Fruit fly (Drosophila melanogaster) whole organism: ENCODE data around the gene Coq2.

Source experiments
- CG8478 ChIP-seq: fragments of >200 bp; optimal IDR thresholded peaks from 2 replicates; lab custom pipeline; 2018; ENCODE audit warnings: inconsistent platforms
- Dll ChIP-seq: fragments of >200 bp; optimal IDR thresholded peaks from 2 replicates; lab custom pipeline; 2017
- EcR ChIP-seq, 2 experiments: fragments of >200 bp; optimal IDR thresholded peaks; 2 replicates each; lab custom pipeline; 2017; ENCODE audit warnings: missing biosample characterization in 2 of 2, missing genetic modification characterization in 2 of 2, missing genetic modification reagents in 2 of 2
- pan ChIP-seq: fragments of >200 bp; optimal IDR thresholded peaks from 2 replicates; lab custom pipeline; 2017
- psq ChIP-seq: fragments of >200 bp; optimal IDR thresholded peaks from 2 replicates; lab custom pipeline; 2017
- usp ChIP-seq: fragments of >200 bp; optimal IDR thresholded peaks from 2 replicates; lab custom pipeline; 2017; ENCODE audit warnings: missing biosample characterization, missing genetic modification characterization, mixed read lengths

Coq2 gene

DNA sequence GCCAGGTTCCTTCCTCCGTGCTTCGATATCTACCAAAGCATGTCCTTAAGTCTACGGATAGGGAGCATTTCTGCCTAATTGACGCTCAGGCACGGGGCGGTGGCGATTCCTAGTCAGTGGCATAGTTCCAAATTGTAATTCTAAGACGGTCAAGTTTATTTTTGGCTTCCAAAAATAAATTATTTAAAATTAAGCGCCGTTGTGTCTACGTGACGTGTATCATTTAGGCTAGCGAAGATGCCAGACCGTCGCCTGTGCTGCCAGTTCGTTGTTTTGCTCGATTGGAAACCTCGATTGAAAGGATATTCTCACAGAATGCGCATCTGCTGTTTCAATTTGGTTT, 32.7 kb upstream of the Coq2 start:
- no peak for TF ChIP-seq EcR (GFP tag; optimal IDR thresholded peaks at IDR 0.05; lab: Kevin White, UChicago)
- TF ChIP-seq CG8478 (lab: Kevin White, UChicago), result no peak
- no peak for TF ChIP-seq psq (lab: Kevin White, UChicago)
- TF ChIP-seq Dll (lab: Kevin White, UChicago), result no peak
- TF ChIP-seq usp (GFP tag; lab: Kevin White, UChicago), result no peak
- TF ChIP-seq pan, result no peak

DNA sequence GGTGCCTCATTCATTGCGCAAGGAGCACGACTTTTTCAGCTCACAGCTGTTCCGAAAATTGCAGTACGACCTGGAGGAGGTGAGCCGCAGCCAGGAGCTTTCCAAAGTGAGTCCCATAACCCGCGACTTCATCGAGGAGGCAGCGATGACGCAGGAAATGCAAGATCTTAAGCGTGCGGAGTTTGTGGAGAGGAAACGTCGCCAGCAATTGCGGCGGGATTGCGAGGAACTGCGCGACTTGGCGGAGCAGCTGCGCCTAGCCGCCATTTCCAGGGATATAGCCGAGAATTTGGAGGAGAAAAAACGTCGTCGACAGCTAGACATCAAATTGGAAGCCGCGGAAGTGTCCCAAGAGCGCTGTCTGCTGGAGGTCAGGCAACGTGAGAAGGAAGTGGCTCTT, 31.5 kb upstream of the Coq2 start:
- no peak for TF ChIP-seq Dll (lab: Kevin White, UChicago)
- no peak for TF ChIP-seq pan
- TF ChIP-seq EcR (GFP tag; optimal IDR thresholded peaks at IDR 0.05; lab: Kevin White, UChicago), result no peak
- no peak for TF ChIP-seq CG8478 (lab: Kevin White, UChicago)
- TF ChIP-seq usp (GFP tag; lab: Kevin White, UChicago), result no peak
- no peak for TF ChIP-seq psq (lab: Kevin White, UChicago)

DNA sequence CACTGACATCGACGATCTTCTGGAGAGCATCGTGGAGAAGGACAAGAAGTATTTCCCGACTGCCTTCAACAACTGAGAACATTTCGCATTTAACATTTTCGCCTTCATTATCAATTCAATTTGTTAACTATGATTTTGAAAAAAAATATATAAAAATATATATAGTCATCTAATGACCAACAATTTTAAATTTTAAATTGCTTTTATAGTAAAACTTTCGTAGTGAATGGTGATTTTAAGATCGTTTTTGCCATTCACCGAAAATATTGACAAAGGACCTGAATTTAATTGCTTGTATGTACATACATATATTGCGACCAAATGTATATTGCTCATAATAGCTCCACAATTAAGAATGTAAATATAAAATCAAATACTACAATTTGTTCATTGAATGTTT, 30.9 kb upstream of the Coq2 start, which contains the start of gene CG7352:
Gene CG7352 (plus strand): TSS at position 301 of the 400 bp plus-strand sequence.
- no peak for TF ChIP-seq CG8478 (lab: Kevin White, UChicago)
- TF ChIP-seq usp (GFP tag; lab: Kevin White, UChicago), result no peak
- no peak for TF ChIP-seq psq (lab: Kevin White, UChicago)
- TF ChIP-seq Dll (lab: Kevin White, UChicago), result no peak

DNA sequence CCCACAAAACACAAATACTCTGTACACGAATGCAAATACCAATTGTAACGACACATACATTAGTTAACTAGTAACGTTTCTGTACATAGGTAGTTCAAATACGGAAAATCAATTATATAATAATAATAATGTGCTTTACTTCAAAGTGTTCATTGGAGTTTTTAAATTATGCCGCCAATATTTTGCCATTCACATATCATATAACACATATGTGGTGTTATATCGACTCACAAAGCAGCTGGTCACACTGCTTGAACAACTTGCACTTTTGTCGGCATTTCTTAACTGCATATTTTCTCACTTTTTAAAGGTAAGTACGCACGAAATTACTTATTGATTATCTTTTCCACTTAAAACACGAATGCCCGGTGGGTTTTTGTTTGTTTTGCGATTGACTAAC, 27.8 kb upstream of the Coq2 start, which contains the start of gene DppIII:
Gene DppIII (plus strand): TSS at position 227 of the 400 bp plus-strand sequence.
- TF ChIP-seq EcR (GFP tag; optimal IDR thresholded peaks at IDR 0.05; lab: Kevin White, UChicago) (no peak), Dll (lab: Kevin White, UChicago) (no peak), usp (GFP tag; lab: Kevin White, UChicago) (no peak), pan (no peak), psq (lab: Kevin White, UChicago) (no peak), CG8478 (lab: Kevin White, UChicago) (no peak)

DNA sequence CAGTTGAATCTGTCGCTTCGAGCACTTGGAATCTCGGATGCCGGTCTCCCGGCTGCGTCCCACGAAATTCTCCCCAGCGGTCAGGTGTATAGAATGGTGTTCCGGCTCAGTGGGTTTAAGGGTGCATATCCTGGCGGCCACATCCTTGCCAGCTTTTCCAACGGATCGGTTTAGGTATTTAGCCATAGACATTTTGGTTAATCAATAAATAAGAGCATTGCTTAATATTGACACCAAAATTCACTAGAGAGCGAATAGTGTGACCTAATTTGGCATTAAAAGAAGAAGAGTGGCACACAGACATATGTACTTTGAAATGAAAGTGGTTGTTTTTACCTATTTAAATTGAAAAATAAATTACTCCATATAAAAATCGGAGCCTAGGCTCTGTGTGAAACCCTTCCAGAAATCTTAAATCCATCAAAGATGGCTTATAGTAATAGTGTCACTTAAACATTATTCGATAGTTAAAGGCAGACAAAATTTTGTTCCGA, 27.0 kb upstream of the Coq2 start, which contains the start of the genes PNKP and COX7AL:
Gene PNKP (minus strand): TSS at position 266 of the 494 bp plus-strand sequence.
Gene COX7AL (plus strand): TSS at position 419 of the 494 bp plus-strand sequence.
- TF ChIP-seq pan, result no peak
- no peak for TF ChIP-seq CG8478 (lab: Kevin White, UChicago)
- TF ChIP-seq usp (GFP tag; lab: Kevin White, UChicago), result no peak
- no peak for TF ChIP-seq EcR (GFP tag; optimal IDR thresholded peaks at IDR 0.05; lab: Kevin White, UChicago)
- TF ChIP-seq Dll (lab: Kevin White, UChicago), result no peak
- no peak for TF ChIP-seq psq (lab: Kevin White, UChicago)

DNA sequence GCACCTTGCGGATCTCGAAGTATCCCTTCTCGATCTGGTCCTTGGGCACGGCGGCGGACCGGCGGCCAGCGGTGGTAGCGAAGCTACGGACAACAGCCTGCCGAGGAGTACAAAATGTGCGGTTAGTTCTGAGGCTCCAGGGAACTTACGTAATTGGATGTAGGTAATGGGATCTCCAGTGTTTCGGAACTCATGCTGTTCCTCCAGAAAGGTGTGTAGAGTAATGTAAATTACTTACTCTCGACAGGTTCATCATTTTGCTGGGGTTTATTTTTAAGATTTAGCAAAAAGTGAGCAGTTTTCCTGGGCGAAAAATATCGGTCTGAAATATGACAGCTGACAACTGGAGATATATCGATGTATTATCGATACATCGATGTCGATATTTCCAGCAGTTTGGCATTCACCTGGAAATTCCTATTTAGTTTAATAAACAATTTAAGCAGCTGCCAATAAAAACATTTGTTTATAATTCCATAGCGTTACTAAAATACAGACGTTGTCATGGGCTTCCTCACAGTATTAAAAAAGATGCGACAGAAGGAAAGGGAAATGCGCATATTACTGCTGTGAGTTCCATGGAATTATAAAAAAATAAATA, 24.4 kb upstream of the Coq2 start, which contains the start of the genes COX7A and Arl2:
Gene COX7A (minus strand): TSS at position 369 of the 601 bp plus-strand sequence.
Gene Arl2 (plus strand): TSS at position 426 of the 601 bp plus-strand sequence.
- TF ChIP-seq psq (lab: Kevin White, UChicago), result no peak
- TF ChIP-seq CG8478 (lab: Kevin White, UChicago), result no peak
- no peak for TF ChIP-seq Dll (lab: Kevin White, UChicago)
- TF ChIP-seq pan, result no peak
- no peak for TF ChIP-seq EcR (GFP tag; optimal IDR thresholded peaks at IDR 0.05; lab: Kevin White, UChicago)
- TF ChIP-seq usp (GFP tag; lab: Kevin White, UChicago), result no peak

DNA sequence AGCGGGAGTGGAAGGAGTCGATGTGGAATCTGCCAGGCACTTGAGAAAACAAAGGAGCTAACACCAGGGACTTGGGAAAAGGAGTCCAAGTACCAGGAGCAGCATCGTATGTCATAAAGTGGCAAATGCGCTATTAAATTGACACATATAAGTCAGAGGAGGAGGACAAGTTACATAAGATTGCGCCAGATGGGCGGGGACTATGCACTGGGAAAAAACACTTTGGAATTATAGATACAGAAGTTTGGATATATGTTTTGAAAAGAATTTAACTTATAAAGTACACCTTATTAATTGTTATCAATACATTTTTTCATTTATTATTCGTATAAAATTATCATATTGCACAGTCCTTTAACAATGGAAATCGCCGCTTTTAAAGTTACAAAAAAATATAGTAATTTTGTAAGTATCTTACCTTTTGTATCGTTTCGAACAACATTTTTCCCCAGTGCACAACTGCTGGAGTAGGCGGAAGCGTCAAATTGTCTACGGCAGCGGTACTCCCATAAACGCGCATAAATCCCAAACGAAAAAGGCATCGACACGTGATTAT, 19.7 kb upstream of the Coq2 start:
- TF ChIP-seq pan (no peak), CG8478 (lab: Kevin White, UChicago) (no peak), EcR (GFP tag; optimal IDR thresholded peaks at IDR 0.05; lab: Kevin White, UChicago) (no peak), psq (lab: Kevin White, UChicago) (no peak), Dll (lab: Kevin White, UChicago) (no peak), usp (GFP tag; lab: Kevin White, UChicago) (no peak)

DNA sequence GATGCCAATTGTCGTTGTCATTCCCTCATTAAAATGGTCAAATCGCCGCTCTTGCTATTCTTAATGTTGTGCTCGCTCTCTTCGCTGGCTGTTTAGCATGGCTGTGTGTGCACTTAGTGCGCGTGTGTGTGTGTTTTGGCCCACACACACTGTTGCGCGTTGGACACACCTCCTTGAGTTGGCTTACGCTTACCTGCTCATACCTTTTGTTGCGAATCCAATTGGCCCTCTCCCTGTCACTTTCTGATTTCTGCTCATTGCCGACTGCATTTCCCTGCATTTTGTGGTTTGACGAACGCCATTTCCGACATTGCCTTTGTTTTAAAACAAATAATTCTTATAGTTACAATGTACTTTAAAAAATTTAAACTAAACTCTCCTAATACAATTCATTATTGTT, 18.6 kb upstream of the Coq2 start:
- TF ChIP-seq psq (lab: Kevin White, UChicago), result no peak

DNA sequence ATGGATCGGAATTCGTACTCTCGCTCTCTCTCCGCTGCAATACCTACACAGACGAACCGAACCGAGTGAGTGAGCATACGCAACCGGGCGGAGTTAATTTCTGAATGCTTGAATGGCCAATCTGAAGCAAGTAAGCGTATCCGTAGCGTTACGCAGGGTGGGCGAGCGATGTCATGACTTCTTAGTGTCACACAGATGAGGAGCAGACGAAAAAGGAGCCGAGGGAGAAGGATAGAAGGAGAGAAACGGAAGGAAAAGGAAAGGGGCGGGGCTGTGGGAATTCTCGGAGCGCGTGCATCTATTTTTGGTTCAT, 18.1 kb upstream of the Coq2 start:
- TF ChIP-seq Dll (lab: Kevin White, UChicago) (no peak), psq (lab: Kevin White, UChicago) (no peak), CG8478 (lab: Kevin White, UChicago) (no peak), pan (no peak), usp (GFP tag; lab: Kevin White, UChicago) (no peak), EcR (GFP tag; optimal IDR thresholded peaks at IDR 0.05; lab: Kevin White, UChicago) (no peak)

DNA sequence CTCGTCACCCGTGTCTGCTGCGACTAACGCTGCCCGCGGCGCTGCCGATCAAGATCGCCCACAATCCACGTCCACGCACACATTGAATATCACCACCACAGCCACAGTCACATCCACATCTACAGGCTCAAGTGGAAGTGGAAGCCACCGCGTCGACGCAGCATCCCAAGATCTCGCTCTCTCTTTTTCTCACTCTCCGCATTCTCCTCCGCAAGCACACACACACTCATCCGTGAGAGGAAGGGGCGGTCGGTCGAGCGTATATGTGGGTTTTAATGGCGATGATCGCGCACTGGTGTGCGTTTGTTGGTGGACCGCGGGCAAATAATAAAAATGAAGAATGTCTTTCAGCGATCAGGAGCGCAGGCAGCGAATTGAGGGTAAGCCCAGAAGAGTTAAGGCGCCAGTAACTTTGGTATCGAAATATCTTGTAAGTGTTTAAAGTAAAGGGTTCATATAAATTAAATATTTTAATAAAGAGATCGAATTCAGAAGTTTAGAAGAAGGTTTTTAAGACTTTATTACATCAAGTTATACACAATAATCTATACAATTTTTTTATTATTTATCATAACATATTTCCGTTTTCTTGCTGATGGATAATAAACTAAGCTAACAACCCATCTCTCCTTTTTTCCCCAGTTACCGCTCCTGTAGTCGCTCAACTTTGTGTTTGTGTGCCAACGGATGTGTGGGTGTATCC, 17.6 kb upstream of the Coq2 start, which contains the start of gene Poxm:
Gene Poxm (minus strand): TSS at position 25 of the 703 bp plus-strand sequence.
- TF ChIP-seq psq (lab: Kevin White, UChicago), result no peak
- TF ChIP-seq pan, result no peak
- peak; percentile 58 for TF ChIP-seq CG8478 (lab: Kevin White, UChicago)
- no peak for TF ChIP-seq usp (GFP tag; lab: Kevin White, UChicago)

DNA sequence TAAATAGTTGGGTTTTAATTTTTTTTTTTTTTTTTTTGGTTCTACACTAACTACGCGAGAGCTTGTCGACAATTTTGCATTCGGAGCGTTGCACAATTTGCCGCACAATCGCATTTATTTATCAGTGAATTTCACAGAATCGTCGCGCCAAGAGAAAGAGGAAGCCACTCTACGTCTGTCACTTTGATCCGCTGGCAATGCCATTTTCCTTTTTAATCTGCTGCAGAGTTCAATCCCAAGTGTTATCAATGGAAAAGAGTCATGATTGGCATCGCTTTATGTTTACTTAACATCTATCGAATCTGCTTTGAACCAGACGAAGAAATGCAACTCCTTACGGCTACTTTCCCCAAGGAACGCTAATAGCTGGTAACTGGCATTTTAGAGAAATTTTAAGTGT, 13.3 kb upstream of the Coq2 start:
- TF ChIP-seq EcR (GFP tag; optimal IDR thresholded peaks at IDR 0.05; lab: Kevin White, UChicago), result no peak
- TF ChIP-seq pan, result no peak
- no peak for TF ChIP-seq psq (lab: Kevin White, UChicago)
- no peak for TF ChIP-seq Dll (lab: Kevin White, UChicago)
- TF ChIP-seq usp (GFP tag; lab: Kevin White, UChicago), result no peak
- no peak for TF ChIP-seq CG8478 (lab: Kevin White, UChicago)
